Fruit fly (Drosophila melanogaster) whole organism, embryonic: ENCODE data around the gene Gr61a.
A peak's percentile ranks its signal among the peaks of the same experiment; 100 is the strongest.

Source experiments
- BEAF-32 ChIP-seq: fragments of 200-800 bp; sonication (Bioruptor generic); optimal IDR thresholded peaks from 3 replicates; lab custom pipeline; 2017; ENCODE audit warnings: missing biosample characterization, missing genetic modification characterization, mild to moderate bottlenecking, moderate library complexity, missing genetic modification reagents
- CG10274 ChIP-seq: fragments of 200-800 bp; sonication (Bioruptor generic); optimal IDR thresholded peaks from 3 replicates; lab custom pipeline; 2017; ENCODE audit warnings: missing biosample characterization, mild to moderate bottlenecking, missing genetic modification characterization
- CG10366 ChIP-seq: fragments of 200-800 bp; sonication (Bioruptor generic); IDR thresholded peaks from 2 replicates; pipeline ENCODE4 v1.3.6; 2022; ENCODE audit warnings: missing biosample characterization, missing genetic modification characterization
- CG11247 ChIP-seq: fragments of 200-800 bp; sonication (Bioruptor generic); IDR thresholded peaks from 2 replicates; pipeline ENCODE4 v1.3.6; 2022; ENCODE audit warnings: missing biosample characterization, missing genetic modification characterization
- CG12071 ChIP-seq: fragments of 200-800 bp; sonication (Bioruptor generic); optimal IDR thresholded peaks from 3 replicates; lab custom pipeline; 2018; ENCODE audit warnings: missing biosample characterization, mild to moderate bottlenecking, missing genetic modification characterization
- CG12391 ChIP-seq: fragments of 200-800 bp; sonication (Bioruptor generic); optimal IDR thresholded peaks from 3 replicates; lab custom pipeline; 2018; ENCODE audit warnings: missing biosample characterization, mild to moderate bottlenecking, missing genetic modification characterization, moderate library complexity
- CG12769 ChIP-seq: fragments of 200-800 bp; sonication (Bioruptor generic); optimal IDR thresholded peaks from 2 replicates; lab custom pipeline; 2019; ENCODE audit warnings: missing biosample characterization, mild to moderate bottlenecking, missing genetic modification characterization, moderate library complexity
- CG13624 ChIP-seq: fragments of 200-800 bp; sonication (Bioruptor generic); optimal IDR thresholded peaks from 2 replicates; lab custom pipeline; 2016; ENCODE audit warnings: missing biosample characterization, missing genetic modification characterization
- CG15269 ChIP-seq: fragments of 200-800 bp; sonication (Bioruptor generic); optimal IDR thresholded peaks from 2 replicates; lab custom pipeline; 2018; ENCODE audit warnings: missing biosample characterization, mild to moderate bottlenecking, missing genetic modification characterization, moderate library complexity
- CG15514 ChIP-seq: fragments of 200-800 bp; sonication (Bioruptor generic); optimal IDR thresholded peaks from 3 replicates; lab custom pipeline; 2017; ENCODE audit warnings: missing biosample characterization, missing genetic modification characterization, mild to moderate bottlenecking, moderate library complexity, missing genetic modification reagents
- CG16779 ChIP-seq: fragments of 200-800 bp; sonication (Bioruptor generic); IDR thresholded peaks from 2 replicates; pipeline ENCODE4 v1.3.6; 2022; ENCODE audit warnings: missing biosample characterization, missing genetic modification characterization
- CG17829 ChIP-seq: fragments of 200-800 bp; optimal IDR thresholded peaks from 2 replicates; lab custom pipeline; 2019; ENCODE audit warnings: missing biosample characterization, mild to moderate bottlenecking, missing genetic modification characterization, moderate library complexity
- CG18619 ChIP-seq: fragments of 200-800 bp; sonication (Bioruptor generic); optimal IDR thresholded peaks from 3 replicates; lab custom pipeline; 2017; ENCODE audit warnings: missing biosample characterization, mild to moderate bottlenecking, missing genetic modification characterization
- CG2120 ChIP-seq: fragments of 200-800 bp; sonication (Bioruptor generic); optimal IDR thresholded peaks from 3 replicates; lab custom pipeline; 2016; ENCODE audit warnings: missing biosample characterization, missing genetic modification characterization
- CG2678 ChIP-seq: fragments of 200-800 bp; sonication (Bioruptor generic); optimal IDR thresholded peaks from 3 replicates; lab custom pipeline; 2019; ENCODE audit warnings: missing biosample characterization, mild to moderate bottlenecking, missing genetic modification characterization, moderate library complexity
- CG3407 ChIP-seq: fragments of 200-800 bp; sonication (Bioruptor generic); optimal IDR thresholded peaks from 2 replicates; lab custom pipeline; 2018; ENCODE audit warnings: missing biosample characterization, mild to moderate bottlenecking, missing genetic modification characterization
- CG34224 ChIP-seq: fragments of 200-800 bp; sonication (Bioruptor generic); IDR thresholded peaks from 3 replicates; pipeline ENCODE4 v1.3.6; 2022; ENCODE audit warnings: missing biosample characterization, missing genetic modification characterization; ENCODE audit not compliant: partially characterized antibody
- CG4854 ChIP-seq: fragments of 200-800 bp; sonication (Bioruptor generic); optimal IDR thresholded peaks from 2 replicates; lab custom pipeline; 2016; ENCODE audit warnings: missing biosample characterization, missing genetic modification characterization, inconsistent platforms
- CG5953 ChIP-seq: fragments of 200-800 bp; sonication (Bioruptor generic); IDR thresholded peaks from 2 replicates; pipeline ENCODE4 v1.3.6; 2022; ENCODE audit warnings: missing biosample characterization, missing genetic modification characterization
- CG8924 ChIP-seq: fragments of 200-800 bp; optimal IDR thresholded peaks from 3 replicates; lab custom pipeline; 2019; ENCODE audit warnings: missing biosample characterization, mild to moderate bottlenecking, missing genetic modification characterization, moderate library complexity
- CHES-1-like ChIP-seq: fragments of 200-800 bp; sonication (Bioruptor generic); optimal IDR thresholded peaks from 2 replicates; lab custom pipeline; 2016; ENCODE audit warnings: missing biosample characterization, missing genetic modification characterization
- E2f2 ChIP-seq: fragments of 200-800 bp; sonication (Bioruptor generic); IDR thresholded peaks from 2 replicates; pipeline ENCODE4 v1.3.6; 2022; ENCODE audit warnings: missing biosample characterization, missing genetic modification characterization
- ERR ChIP-seq: fragments of 200-800 bp; sonication (Bioruptor generic); optimal IDR thresholded peaks from 2 replicates; lab custom pipeline; 2016; ENCODE audit warnings: missing biosample characterization, missing genetic modification characterization
- GATAe ChIP-seq: fragments of 200-800 bp; sonication (Bioruptor generic); conservative IDR thresholded peaks from 2 replicates; pipeline ENCODE4 v1.3.6; 2022; ENCODE audit warnings: missing biosample characterization, missing genetic modification characterization
- Hr78 ChIP-seq, 2 experiments: fragments of 200-800 bp in 1 of 2; fragments of >200 bp in 1 of 2; sonication (Bioruptor generic) in 1 of 2; optimal IDR thresholded peaks; 2 replicates each; lab custom pipeline; 2017 to 2019; ENCODE audit warnings: missing biosample characterization in 2 of 2, missing genetic modification characterization in 2 of 2, mild to moderate bottlenecking in 1 of 2, moderate library complexity in 1 of 2
- Sox102F ChIP-seq: fragments of 200-800 bp; sonication (Bioruptor generic); optimal IDR thresholded peaks from 2 replicates; lab custom pipeline; 2018; ENCODE audit warnings: missing biosample characterization, mild to moderate bottlenecking, missing genetic modification characterization, moderate library complexity
- Sry-δ ChIP-seq: fragments of 200-800 bp; sonication (Bioruptor generic); optimal IDR thresholded peaks from 2 replicates; lab custom pipeline; 2016; ENCODE audit warnings: missing biosample characterization, missing genetic modification characterization
- TFAM ChIP-seq: fragments of 200-800 bp; sonication (Bioruptor generic); optimal IDR thresholded peaks from 2 replicates; lab custom pipeline; 2017; ENCODE audit warnings: missing biosample characterization, missing genetic modification characterization, inconsistent platforms
- ase ChIP-seq: fragments of 200-800 bp; sonication (Bioruptor generic); IDR thresholded peaks from 3 replicates; pipeline ENCODE4 v1.3.6; 2022; ENCODE audit warnings: missing biosample characterization, missing genetic modification characterization
- caup ChIP-seq: fragments of 200-800 bp; sonication (Bioruptor generic); optimal IDR thresholded peaks from 3 replicates; lab custom pipeline; 2017; ENCODE audit warnings: missing biosample characterization, mild to moderate bottlenecking, missing genetic modification characterization, moderate library complexity; ENCODE audit not compliant: severe bottlenecking
- chif ChIP-seq, 2 experiments: fragments of 200-800 bp; sonication (Bioruptor generic); optimal IDR thresholded peaks; 3 replicates each; lab custom pipeline; 2016; ENCODE audit warnings: missing biosample characterization in 2 of 2, missing genetic modification characterization in 2 of 2
- chm ChIP-seq: fragments of 200-800 bp; sonication (Bioruptor generic); IDR thresholded peaks from 2 replicates; pipeline ENCODE4 v1.3.6; 2022; ENCODE audit warnings: missing biosample characterization, missing genetic modification characterization
- croc ChIP-seq: fragments of 200-800 bp; sonication (Bioruptor generic); conservative IDR thresholded peaks from 3 replicates; pipeline ENCODE4 v1.3.6; 2022; ENCODE audit warnings: missing biosample characterization, missing genetic modification characterization
- crol ChIP-seq: fragments of 200-800 bp; sonication (Bioruptor generic); IDR thresholded peaks from 2 replicates; pipeline ENCODE4 v1.3.6; 2022; ENCODE audit warnings: missing biosample characterization, missing genetic modification characterization
- da ChIP-seq: fragments of 200-800 bp; sonication (Bioruptor generic); optimal IDR thresholded peaks from 2 replicates; lab custom pipeline; 2016; ENCODE audit warnings: missing biosample characterization, missing genetic modification characterization
- dan ChIP-seq: fragments of 200-800 bp; sonication (Bioruptor generic); IDR thresholded peaks from 2 replicates; pipeline ENCODE4 v1.3.6; 2022; ENCODE audit warnings: missing biosample characterization, missing genetic modification characterization
- danr ChIP-seq: fragments of 200-800 bp; sonication (Bioruptor generic); IDR thresholded peaks from 2 replicates; pipeline ENCODE4 v1.3.6; 2022; ENCODE audit warnings: missing biosample characterization, missing genetic modification characterization
- fd64A ChIP-seq: fragments of 200-800 bp; sonication (Bioruptor generic); optimal IDR thresholded peaks from 3 replicates; lab custom pipeline; 2018; ENCODE audit warnings: missing biosample characterization, mild to moderate bottlenecking, missing genetic modification characterization
- grau ChIP-seq: fragments of 200-800 bp; optimal IDR thresholded peaks from 3 replicates; lab custom pipeline; 2019; ENCODE audit warnings: missing biosample characterization, mild to moderate bottlenecking, missing genetic modification characterization, moderate library complexity
- ham ChIP-seq: fragments of 200-800 bp; sonication (Bioruptor generic); IDR thresholded peaks from 2 replicates; pipeline ENCODE4 v1.3.6; 2022; ENCODE audit warnings: missing biosample characterization, missing genetic modification characterization
- inv ChIP-seq: fragments of 200-800 bp; sonication (Bioruptor generic); IDR thresholded peaks from 2 replicates; pipeline ENCODE4 v1.3.6; 2022; ENCODE audit warnings: missing biosample characterization, missing genetic modification characterization; ENCODE audit not compliant: partially characterized antibody
- kay ChIP-seq: fragments of 200-800 bp; sonication (Bioruptor generic); optimal IDR thresholded peaks from 2 replicates; lab custom pipeline; 2016; ENCODE audit warnings: missing biosample characterization, missing genetic modification characterization
- lab ChIP-seq: fragments of 200-800 bp; sonication (Bioruptor generic); optimal IDR thresholded peaks from 3 replicates; lab custom pipeline; 2017; ENCODE audit warnings: missing biosample characterization, missing genetic modification characterization, mild to moderate bottlenecking, moderate library complexity, missing genetic modification reagents
- oc ChIP-seq: fragments of 200-800 bp; sonication (Bioruptor generic); optimal IDR thresholded peaks from 2 replicates; lab custom pipeline; 2018; ENCODE audit warnings: missing biosample characterization, mild to moderate bottlenecking, missing genetic modification characterization, moderate library complexity
- ro ChIP-seq: fragments of 200-800 bp; sonication (Bioruptor generic); IDR thresholded peaks from 2 replicates; pipeline ENCODE4 v1.3.6; 2022; ENCODE audit warnings: missing biosample characterization, missing genetic modification characterization
- row ChIP-seq: fragments of 200-800 bp; sonication (Bioruptor generic); IDR thresholded peaks from 3 replicates; pipeline ENCODE4 v1.3.6; 2022; ENCODE audit warnings: missing biosample characterization, missing genetic modification characterization
- slbo ChIP-seq: fragments of 200-800 bp; sonication (Bioruptor generic); IDR thresholded peaks from 2 replicates; pipeline ENCODE4 v1.3.6; 2022; ENCODE audit warnings: missing biosample characterization, missing genetic modification characterization
- sna ChIP-seq: fragments of 200-800 bp; sonication (Bioruptor generic); IDR thresholded peaks from 2 replicates; pipeline ENCODE4 v1.3.6; 2022; ENCODE audit warnings: missing biosample characterization, missing genetic modification characterization; ENCODE audit not compliant: partially characterized antibody
- trem ChIP-seq: fragments of 200-800 bp; optimal IDR thresholded peaks from 3 replicates; lab custom pipeline; 2019; ENCODE audit warnings: missing biosample characterization, mild to moderate bottlenecking, missing genetic modification characterization, moderate library complexity
- wdn ChIP-seq: fragments of 200-800 bp; sonication (Bioruptor generic); IDR thresholded peaks from 2 replicates; pipeline ENCODE4 v1.3.6; 2022; ENCODE audit warnings: missing biosample characterization, missing genetic modification characterization

Gr61a gene

dm6 chr3L:821951-822350 lies 19.3 kb upstream of the Gr61a start (continued):
- TF ChIP-seq Hr78 (GFP tag; optimal IDR thresholded peaks at IDR 0.05; lab: Kevin White, UChicago) (peak in 1 of 2 experiments; percentile 60), CG2120 (GFP tag; lab: Kevin White, UChicago) (peak; percentile 41), Sox102F (GFP tag; lab: Kevin White, UChicago) (peak; percentile 77), CG12391 (tag; lab: Kevin White, UChicago) (peak; percentile 76), CG10366 (GFP tag; lab: Robert Waterston, UW) (peak; percentile 33), chm (GFP tag; lab: Robert Waterston, UW) (peak; percentile 69), fd64A (peak; percentile 49), ERR (GFP tag; lab: Kevin White, UChicago) (no peak), CG2678 (tag; lab: Kevin White, UChicago) (peak; percentile 83), CG18619 (GFP tag; lab: Kevin White, UChicago) (peak; percentile 48), CG11247 (GFP tag; lab: Robert Waterston, UW) (peak; percentile 38; the same call in 1 of the 2 replicates), Sry-δ (no peak), CG4854 (GFP tag; lab: Kevin White, UChicago) (peak; percentile 9), E2f2 (GFP tag; lab: Robert Waterston, UW) (peak; percentile 39; the same call in 1 of the 2 replicates), BEAF-32 (no peak), CG5953 (GFP tag; lab: Robert Waterston, UW) (no peak), sna (GFP tag; lab: Robert Waterston, UW) (no peak), CG34224 (GFP tag; lab: Robert Waterston, UW) (no peak), grau (tag; lab: Kevin White, UChicago) (peak; percentile 63), CG15269 (tag; lab: Kevin White, UChicago) (peak; percentile 73), oc (no peak), dan (GFP tag; lab: Robert Waterston, UW) (peak; percentile 31; the same call in 1 of the 2 replicates), chif (GFP tag; optimal IDR thresholded peaks at IDR 0.05; lab: Kevin White, UChicago) (peak; percentile 8 to 42), croc (GFP tag; lab: Robert Waterston, UW) (peak; percentile 35; the same call in 1 of the 3 replicates), slbo (peak; percentile 37), CG13624 (no peak), CG12071 (peak; percentile 67), row (GFP tag; lab: Robert Waterston, UW) (peak; percentile 75), ro (GFP tag; lab: Robert Waterston, UW) (no peak), CHES-1-like (GFP tag; lab: Kevin White, UChicago) (no peak), ase (GFP tag; lab: Robert Waterston, UW) (peak; percentile 65; the same call in 2 of the 3 replicates), crol (GFP tag; lab: Robert Waterston, UW) (0 out of 2 replicates have a peak, but pooled peaks have one; percentile 16), CG16779 (GFP tag; lab: Robert Waterston, UW) (no peak), kay (GFP tag; lab: Kevin White, UChicago) (peak; percentile 10), inv (GFP tag; lab: Robert Waterston, UW) (no peak), trem (tag; lab: Kevin White, UChicago) (peak; percentile 73), da (GFP tag; lab: Kevin White, UChicago) (no peak), ham (no peak), caup (GFP tag; lab: Kevin White, UChicago) (peak; percentile 19), CG10274 (peak; percentile 42), GATAe (GFP tag; lab: Robert Waterston, UW) (no peak), CG8924 (peak; percentile 68), TFAM (GFP tag; lab: Kevin White, UChicago) (no peak), CG12769 (peak; percentile 75), CG17829 (tag; lab: Kevin White, UChicago) (peak; percentile 88), lab (GFP tag; lab: Kevin White, UChicago) (peak; percentile 82), danr (GFP tag; lab: Robert Waterston, UW) (peak; percentile 52), wdn (GFP tag; lab: Robert Waterston, UW) (peak; percentile 28; the same call in 1 of the 2 replicates), CG3407 (GFP tag; lab: Kevin White, UChicago) (peak; percentile 50), CG15514 (GFP tag; lab: Kevin White, UChicago) (peak; percentile 59)
